Worm (Caenorhabditis elegans) whole organism, mixed stage, embryonic: ENCODE results near the gene C06E1.7.

Source experiments
- M03D4.4 ChIP-seq: sonication (generic microtip); optimal IDR thresholded peaks from 2 replicates; lab custom pipeline; 2017; ENCODE audit warnings: mild to moderate bottlenecking, missing genetic modification characterization, missing compliant biosample characterization
- bed-3 ChIP-seq: fragments of 200-800 bp; sonication (Bioruptor generic); optimal IDR thresholded peaks from 3 replicates; lab custom pipeline; 2018; ENCODE audit warnings: mild to moderate bottlenecking, missing genetic modification characterization, moderate library complexity, missing compliant biosample characterization
- blmp-1 ChIP-seq: fragments of 150-350 bp; optimal IDR thresholded peaks from 2 replicates; lab custom pipeline; 2014; ENCODE audit warnings: missing biosample characterization, missing genetic modification characterization
- ceh-39 ChIP-seq: fragments of 150-350 bp; optimal IDR thresholded peaks from 2 replicates; lab custom pipeline; 2014; ENCODE audit warnings: missing biosample characterization, missing genetic modification characterization
- ceh-43 ChIP-seq: fragments of 200-800 bp; sonication (Bioruptor generic); optimal IDR thresholded peaks from 2 replicates; lab custom pipeline; 2018; ENCODE audit warnings: mild to moderate bottlenecking, missing genetic modification characterization, moderate library complexity, missing compliant biosample characterization
- ces-1 ChIP-seq: fragments of 150-350 bp; optimal IDR thresholded peaks from 2 replicates; lab custom pipeline; 2014; ENCODE audit warnings: missing biosample characterization, missing genetic modification reagents, missing genetic modification characterization
- cnd-1 ChIP-seq: fragments of 200-800 bp; sonication (Bioruptor generic); optimal IDR thresholded peaks from 2 replicates; lab custom pipeline; 2018; ENCODE audit warnings: mild to moderate bottlenecking, missing genetic modification characterization, missing compliant biosample characterization
- drap-1 ChIP-seq: fragments of 200-800 bp; sonication (Bioruptor generic); optimal IDR thresholded peaks from 3 replicates; lab custom pipeline; 2018; ENCODE audit warnings: mild to moderate bottlenecking, missing genetic modification characterization, missing compliant biosample characterization
- elt-1 ChIP-seq: sonication (generic microtip); optimal IDR thresholded peaks from 2 replicates; lab custom pipeline; 2017; ENCODE audit warnings: missing genetic modification characterization, mild to moderate bottlenecking, missing compliant biosample characterization, antibody characterized with exemption, moderate library complexity, borderline replicate concordance; ENCODE audit not compliant: insufficient read depth
- flh-1 ChIP-seq: fragments of 200-800 bp; sonication (Bioruptor generic); optimal IDR thresholded peaks from 2 replicates; lab custom pipeline; 2018; ENCODE audit warnings: mild to moderate bottlenecking, missing genetic modification characterization, moderate library complexity, missing compliant biosample characterization
- ham-2 ChIP-seq: fragments of 200-800 bp; sonication (Bioruptor generic); optimal IDR thresholded peaks from 2 replicates; lab custom pipeline; 2018; ENCODE audit warnings: mild to moderate bottlenecking, missing genetic modification characterization, missing compliant biosample characterization
- hlh-1 ChIP-seq: fragments of 150-350 bp; optimal IDR thresholded peaks from 2 replicates; lab custom pipeline; 2014; ENCODE audit warnings: missing biosample characterization, missing genetic modification reagents, missing genetic modification characterization
- lin-13 ChIP-seq: fragments of 150-350 bp; optimal IDR thresholded peaks from 2 replicates; lab custom pipeline; 2014; ENCODE audit warnings: missing biosample characterization, missing genetic modification characterization
- lin-32 ChIP-seq: fragments of 200-800 bp; sonication (Bioruptor generic); optimal IDR thresholded peaks from 2 replicates; lab custom pipeline; 2018; ENCODE audit warnings: mild to moderate bottlenecking, missing genetic modification characterization, missing compliant biosample characterization
- lsy-2 ChIP-seq: fragments of 150-350 bp; optimal IDR thresholded peaks from 2 replicates; lab custom pipeline; 2014; ENCODE audit warnings: missing biosample characterization, missing genetic modification characterization
- mab-5 ChIP-seq: fragments of 150-350 bp; optimal IDR thresholded peaks from 2 replicates; lab custom pipeline; 2014; ENCODE audit warnings: missing biosample characterization, missing genetic modification characterization
- mep-1 ChIP-seq: fragments of 150-350 bp; optimal IDR thresholded peaks from 2 replicates; lab custom pipeline; 2017; ENCODE audit warnings: missing biosample characterization, missing genetic modification reagents, missing genetic modification characterization, inconsistent platforms
- mls-2 ChIP-seq: sonication (generic microtip); optimal IDR thresholded peaks from 2 replicates; lab custom pipeline; 2016; ENCODE audit warnings: mild to moderate bottlenecking, missing genetic modification characterization, moderate library complexity, missing compliant biosample characterization
- nhr-12 ChIP-seq: fragments of 150-350 bp; optimal IDR thresholded peaks from 2 replicates; lab custom pipeline; 2014; ENCODE audit warnings: missing biosample characterization, missing genetic modification characterization
- nhr-2 ChIP-seq: fragments of 150-350 bp; optimal IDR thresholded peaks from 2 replicates; lab custom pipeline; 2014; ENCODE audit warnings: missing biosample characterization, missing genetic modification characterization
- nhr-28 ChIP-seq: fragments of 150-350 bp; optimal IDR thresholded peaks from 2 replicates; lab custom pipeline; 2014; ENCODE audit warnings: missing biosample characterization, missing genetic modification characterization
- nhr-76 ChIP-seq: sonication (generic microtip); optimal IDR thresholded peaks from 2 replicates; lab custom pipeline; 2017; ENCODE audit warnings: missing biosample characterization, missing genetic modification characterization
- sem-2 ChIP-seq: fragments of 200-800 bp; sonication (Bioruptor generic); optimal IDR thresholded peaks from 2 replicates; lab custom pipeline; 2018; ENCODE audit warnings: mild to moderate bottlenecking, missing genetic modification characterization, missing compliant biosample characterization
- snpc-4 ChIP-seq: fragments of 150-350 bp; optimal IDR thresholded peaks from 2 replicates; lab custom pipeline; 2014; ENCODE audit warnings: missing biosample characterization, missing genetic modification characterization
- sptf-1 ChIP-seq: sonication (generic microtip); optimal IDR thresholded peaks from 2 replicates; lab custom pipeline; 2017; ENCODE audit warnings: mild to moderate bottlenecking, missing genetic modification characterization, moderate library complexity, missing compliant biosample characterization
- tbx-8 ChIP-seq: fragments of 200-800 bp; sonication (Bioruptor generic); optimal IDR thresholded peaks from 2 replicates; lab custom pipeline; 2018; ENCODE audit warnings: mild to moderate bottlenecking, missing genetic modification characterization, moderate library complexity, missing compliant biosample characterization
- unc-120 ChIP-seq: sonication (generic microtip); optimal IDR thresholded peaks from 2 replicates; lab custom pipeline; 2017; ENCODE audit warnings: missing genetic modification characterization, missing compliant biosample characterization; ENCODE audit not compliant: poor library complexity, severe bottlenecking
- unc-39 ChIP-seq: fragments of 150-350 bp; optimal IDR thresholded peaks from 2 replicates; lab custom pipeline; 2014; ENCODE audit warnings: missing biosample characterization, missing genetic modification characterization
- unc-62 ChIP-seq: fragments of 150-350 bp; optimal IDR thresholded peaks from 2 replicates; lab custom pipeline; 2014; ENCODE audit warnings: missing biosample characterization, missing genetic modification reagents, missing genetic modification characterization
- zip-8 ChIP-seq: fragments of 150-350 bp; optimal IDR thresholded peaks from 2 replicates; lab custom pipeline; 2014; ENCODE audit warnings: missing biosample characterization, missing genetic modification characterization
- ztf-11 ChIP-seq: fragments of 150-350 bp; optimal IDR thresholded peaks from 2 replicates; lab custom pipeline; 2014; ENCODE audit warnings: missing biosample characterization, missing genetic modification characterization

The C06E1.7 gene

DNA sequence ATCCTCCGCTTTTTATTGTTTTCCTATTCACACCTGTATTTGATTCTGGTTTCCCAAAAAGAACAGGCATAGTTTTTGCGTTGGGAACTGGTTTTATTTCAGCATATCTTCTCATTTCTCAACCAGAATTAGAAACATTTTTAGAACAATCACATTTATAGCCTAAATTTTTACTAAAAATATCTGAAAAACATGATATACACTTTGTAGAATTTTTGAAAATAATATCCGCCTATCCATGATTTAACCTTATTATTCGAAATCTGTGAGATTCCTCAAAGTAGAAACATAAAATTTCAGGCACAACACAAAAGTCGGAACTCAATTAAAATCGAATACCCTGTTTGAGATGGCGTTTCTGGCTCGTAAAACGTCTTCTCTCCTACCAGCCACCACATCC is 32.7 kb downstream of the C06E1.7 start, which contains the start of gene acdh-6:
TSS of gene acdh-6 (plus strand) at position 301 of the 400 bp plus-strand sequence.
- TF ChIP-seq nhr-76 (tag; lab: Kevin White, UChicago), result no peak
- TF ChIP-seq unc-120 (tag; lab: Kevin White, UChicago), result no peak
- TF ChIP-seq snpc-4 (tag; lab: Kevin White, UChicago), result no peak
- no peak for TF ChIP-seq lin-13
- no peak for TF ChIP-seq elt-1 (tag; lab: Kevin White, UChicago)
- no peak for TF ChIP-seq mab-5
- no peak for TF ChIP-seq flh-1 (GFP tag; lab: Kevin White, UChicago)
- TF ChIP-seq mls-2 (tag; lab: Kevin White, UChicago), result no peak
- no peak for TF ChIP-seq lin-32 (GFP tag; lab: Kevin White, UChicago)
- TF ChIP-seq bed-3, result no peak
- no peak for TF ChIP-seq tbx-8
- TF ChIP-seq unc-39 (tag; lab: Kevin White, UChicago), result no peak
- TF ChIP-seq sem-2 (GFP tag; lab: Kevin White, UChicago), result no peak
- no peak for TF ChIP-seq sptf-1
- no peak for TF ChIP-seq lsy-2 (tag; lab: Kevin White, UChicago)
- no peak for TF ChIP-seq cnd-1
- TF ChIP-seq nhr-2 (tag; lab: Kevin White, UChicago), result no peak
- no peak for TF ChIP-seq unc-62
- no peak for TF ChIP-seq hlh-1 (tag; lab: Kevin White, UChicago)
- TF ChIP-seq drap-1 (GFP tag; lab: Kevin White, UChicago), result no peak
- TF ChIP-seq, all 35 proteins: peak for 0

ce11 chrIII:8560398-8560797 is 33.1 kb downstream of the C06E1.7 start:
- no peak for TF ChIP-seq M03D4.4 (tag; lab: Kevin White, UChicago)
- TF ChIP-seq zip-8 (tag; lab: Kevin White, UChicago), result peak; percentile 99
- no peak for TF ChIP-seq ham-2 (GFP tag; lab: Kevin White, UChicago)
- no peak for TF ChIP-seq nhr-12 (tag; lab: Kevin White, UChicago)
- no peak for TF ChIP-seq unc-62
- TF ChIP-seq, all 35 proteins: peak for 1

DNA sequence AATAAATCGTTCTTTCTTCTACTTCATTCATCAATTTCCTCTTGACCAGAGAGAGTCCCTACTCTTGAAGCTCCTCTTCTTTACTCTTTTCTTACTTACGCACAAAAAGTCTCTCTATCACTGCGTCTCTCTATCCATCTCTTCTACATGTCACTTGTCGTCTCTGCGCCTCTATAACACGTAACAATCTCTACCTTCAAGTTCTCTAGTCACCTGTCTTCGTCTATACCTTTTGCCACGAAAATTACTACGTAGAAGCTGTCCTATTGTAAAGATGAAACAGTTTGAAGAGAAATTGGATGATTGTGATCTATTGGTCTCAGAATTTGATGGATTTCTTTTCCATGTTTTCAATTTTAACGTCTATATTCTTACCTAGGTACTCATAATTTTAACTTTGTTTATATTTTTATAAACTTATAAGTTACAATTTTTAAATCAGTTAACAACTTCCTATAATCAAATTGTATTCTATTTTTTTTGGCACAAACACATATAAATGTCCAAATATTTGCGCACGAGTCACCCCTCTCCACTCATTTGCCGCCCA is 36.6 kb downstream of the C06E1.7 start, which contains the start of gene C02D5.2:
TSS of gene C02D5.2 (plus strand) at position 500 of the 550 bp plus-strand sequence.
- TF ChIP-seq snpc-4 (tag; lab: Kevin White, UChicago) (no peak), lin-32 (GFP tag; lab: Kevin White, UChicago) (no peak), lin-13 (no peak), bed-3 (no peak), mab-5 (no peak), nhr-76 (tag; lab: Kevin White, UChicago) (no peak), ceh-43 (no peak), unc-39 (tag; lab: Kevin White, UChicago) (no peak), mep-1 (tag; lab: Kevin White, UChicago) (peak; percentile 12), sem-2 (GFP tag; lab: Kevin White, UChicago) (no peak), elt-1 (tag; lab: Kevin White, UChicago) (no peak), tbx-8 (no peak), cnd-1 (no peak), ceh-39 (tag; lab: Kevin White, UChicago) (no peak), nhr-28 (tag; lab: Kevin White, UChicago) (no peak), zip-8 (tag; lab: Kevin White, UChicago) (no peak), ham-2 (GFP tag; lab: Kevin White, UChicago) (no peak), ztf-11 (no peak), unc-62 (peak; percentile 97), unc-120 (tag; lab: Kevin White, UChicago) (peak; percentile 17), hlh-1 (tag; lab: Kevin White, UChicago) (peak; percentile 98), M03D4.4 (tag; lab: Kevin White, UChicago) (peak; percentile 25), blmp-1 (tag; lab: Kevin White, UChicago) (no peak), mls-2 (tag; lab: Kevin White, UChicago) (no peak), ces-1 (GFP tag; lab: Kevin White, UChicago) (peak; percentile 47), nhr-12 (tag; lab: Kevin White, UChicago) (no peak)

ce11 chrIII:8555682-8556081 is 37.8 kb downstream of the C06E1.7 start:
- TF ChIP-seq blmp-1 (tag; lab: Kevin White, UChicago), result peak; percentile 16
- TF ChIP-seq unc-62, result no peak
